Worm (Caenorhabditis elegans) whole organism, L2 larva: ENCODE measurements around the gene srh-139.

ENCODE experiments used
- ceh-16 ChIP-seq: fragments of 150-350 bp; optimal IDR thresholded peaks from 2 replicates; lab custom pipeline; 2014; ENCODE audit warnings: missing biosample characterization, missing genetic modification characterization
- ceh-82 ChIP-seq: fragments of 150-350 bp; optimal IDR thresholded peaks from 2 replicates; lab custom pipeline; 2014; ENCODE audit warnings: missing biosample characterization, missing genetic modification characterization
- elt-3 ChIP-seq: sonication (generic microtip); optimal IDR thresholded peaks from 2 replicates; lab custom pipeline; 2017; ENCODE audit warnings: missing biosample characterization, missing genetic modification characterization
- lin-11 ChIP-seq: fragments of 150-350 bp; sonication (generic microtip); optimal IDR thresholded peaks from 2 replicates; lab custom pipeline; 2014; ENCODE audit warnings: missing biosample characterization, missing genetic modification characterization, inconsistent platforms, mixed read lengths
- lsy-2 ChIP-seq, 2 experiments: fragments of 150-350 bp in 1 of 2; sonication (generic microtip) in 1 of 2; optimal IDR thresholded peaks; 2 replicates each; lab custom pipeline; 2014 to 2017; ENCODE audit warnings: missing biosample characterization in 2 of 2, missing genetic modification characterization in 2 of 2
- mdl-1 ChIP-seq, 2 experiments: fragments of 150-350 bp in 1 of 2; sonication (generic microtip) in 1 of 2; optimal IDR thresholded peaks; 2 replicates each; lab custom pipeline; 2017; ENCODE audit warnings: missing biosample characterization in 2 of 2, missing genetic modification characterization in 2 of 2
- nhr-12 ChIP-seq: fragments of 150-350 bp; optimal IDR thresholded peaks from 2 replicates; lab custom pipeline; 2014; ENCODE audit warnings: missing biosample characterization, missing genetic modification characterization
- snpc-4 ChIP-seq: fragments of 150-350 bp; optimal IDR thresholded peaks from 2 replicates; lab custom pipeline; 2014; ENCODE audit warnings: missing biosample characterization, missing genetic modification characterization
- unc-62 ChIP-seq: fragments of 150-350 bp; optimal IDR thresholded peaks from 2 replicates; lab custom pipeline; 2014; ENCODE audit warnings: missing biosample characterization, missing genetic modification reagents, missing genetic modification characterization

DNA sequence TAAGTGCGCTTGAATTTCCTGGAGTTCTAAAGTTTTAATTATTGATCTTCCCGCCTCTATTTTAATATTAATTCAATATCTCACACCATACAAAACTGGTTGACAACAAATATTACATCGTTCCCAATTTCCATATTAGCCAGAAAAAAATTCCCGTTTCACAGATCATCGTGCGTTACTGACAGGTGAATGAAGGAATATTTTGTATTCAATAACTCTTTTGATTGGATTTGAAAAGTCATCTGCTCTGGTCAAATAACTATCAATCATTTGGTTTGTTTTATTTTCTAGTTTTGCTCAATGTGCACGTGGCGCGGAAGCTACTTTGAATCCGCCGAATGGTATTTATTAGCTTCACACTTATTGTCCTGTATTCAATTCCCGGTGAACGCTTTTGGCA lies at the start of gene srh-139:
- no peak for TF ChIP-seq nhr-12 (tag; lab: Kevin White, UChicago)
- no peak for TF ChIP-seq ceh-82 (tag; lab: Kevin White, UChicago)
- TF ChIP-seq lsy-2 (tag; optimal IDR thresholded peaks at IDR 0.05; lab: Kevin White, UChicago): no peak
- no peak for TF ChIP-seq ceh-16 (tag; lab: Kevin White, UChicago)
- no peak for TF ChIP-seq elt-3 (tag; lab: Kevin White, UChicago)
- no peak for TF ChIP-seq unc-62 (GFP tag; lab: Kevin White, UChicago)
- no peak for TF ChIP-seq snpc-4 (tag; lab: Kevin White, UChicago)
- no peak for TF ChIP-seq mdl-1 (tag; optimal IDR thresholded peaks at IDR 0.05; lab: Kevin White, UChicago)
- TF ChIP-seq lin-11 (tag; lab: Kevin White, UChicago): no peak
